Worm (Caenorhabditis elegans) whole organism, dauer: Measurements from ENCODE around the gene C03C10.7.

Source experiments
- unc-62 ChIP-seq: sonication (generic microtip); optimal IDR thresholded peaks from 2 replicates; lab custom pipeline; 2017; ENCODE audit warnings: missing biosample characterization, missing genetic modification reagents, missing genetic modification characterization

The C03C10.7 gene

DNA sequence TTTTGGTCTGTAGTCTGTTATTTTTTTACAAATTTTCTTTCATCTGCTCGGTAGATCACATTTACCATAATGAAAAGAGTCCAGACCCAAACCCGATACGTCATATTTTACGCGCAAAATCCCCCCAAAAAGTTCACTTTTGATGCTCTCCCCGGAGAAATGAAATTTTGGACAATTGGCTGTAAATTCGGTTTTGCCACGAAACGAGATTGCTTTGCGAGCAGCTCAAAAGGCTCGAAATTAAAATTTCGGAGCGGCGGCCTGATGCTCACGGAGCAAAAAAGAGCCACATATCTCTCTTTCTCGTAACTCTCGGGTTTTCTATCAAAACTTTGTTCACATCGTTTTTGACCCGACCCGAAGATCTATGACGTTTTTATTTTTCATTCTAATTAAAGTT lies 27.4 kb downstream of the C03C10.7 start:
- no peak for TF ChIP-seq unc-62 (GFP tag; lab: Kevin White, UChicago)

DNA sequence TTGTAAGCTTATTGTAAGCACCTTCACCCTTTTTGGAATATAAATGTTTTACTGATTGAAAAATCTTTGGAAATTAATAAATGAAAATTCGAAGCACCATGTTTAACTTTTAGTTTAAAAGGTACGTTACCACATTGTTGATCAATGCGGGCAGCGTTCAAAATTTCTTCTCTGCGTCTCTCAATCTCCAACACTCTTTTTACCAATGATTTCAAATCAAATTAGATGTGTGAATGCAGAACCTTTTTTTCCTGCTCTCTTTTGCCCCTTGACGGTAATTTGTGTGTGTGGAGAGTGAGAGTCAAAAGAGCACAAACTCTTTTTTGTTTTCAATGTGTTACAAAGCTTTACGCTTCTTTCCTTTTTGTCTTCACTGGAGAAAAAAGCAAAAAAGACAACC lies 28.1 kb downstream of the C03C10.7 start:
- TF ChIP-seq unc-62 (GFP tag; lab: Kevin White, UChicago): no peak

DNA sequence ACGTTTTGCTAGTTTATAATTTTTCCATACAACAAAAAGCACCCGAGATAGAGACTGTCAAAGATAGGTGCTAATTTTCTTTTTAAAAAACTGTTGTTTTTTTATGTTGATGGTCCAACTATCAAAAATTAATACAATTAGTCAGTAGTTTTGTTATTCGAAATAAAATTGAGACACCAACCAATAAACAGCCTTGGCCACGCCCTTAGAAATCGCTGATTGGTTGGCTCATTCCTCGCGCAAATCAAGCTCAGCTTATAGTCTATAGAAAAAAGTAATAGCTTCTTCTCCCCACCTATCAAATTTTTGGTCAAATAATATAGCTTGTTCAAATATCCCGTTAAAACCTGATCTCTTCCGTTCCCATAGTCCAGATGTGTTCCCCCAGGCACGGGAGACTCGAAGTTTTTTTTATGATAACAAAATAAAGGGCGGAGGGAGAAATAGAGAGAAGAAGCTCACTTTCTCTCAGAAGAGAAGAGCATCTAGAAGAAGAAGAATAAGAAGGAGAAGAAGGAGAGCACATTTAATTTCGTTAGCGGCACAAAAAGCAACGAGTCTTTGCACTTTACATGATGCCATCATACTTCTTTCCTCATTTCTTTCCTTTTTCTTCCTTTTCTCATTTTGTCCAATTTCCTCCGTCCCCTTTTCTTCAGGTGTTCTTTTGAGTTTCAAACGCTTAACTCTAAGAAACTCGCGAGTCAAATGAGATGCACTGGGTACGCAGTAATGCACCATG lies 36.1 kb downstream of the C03C10.7 start:
- TF ChIP-seq unc-62 (GFP tag; lab: Kevin White, UChicago): no peak

DNA sequence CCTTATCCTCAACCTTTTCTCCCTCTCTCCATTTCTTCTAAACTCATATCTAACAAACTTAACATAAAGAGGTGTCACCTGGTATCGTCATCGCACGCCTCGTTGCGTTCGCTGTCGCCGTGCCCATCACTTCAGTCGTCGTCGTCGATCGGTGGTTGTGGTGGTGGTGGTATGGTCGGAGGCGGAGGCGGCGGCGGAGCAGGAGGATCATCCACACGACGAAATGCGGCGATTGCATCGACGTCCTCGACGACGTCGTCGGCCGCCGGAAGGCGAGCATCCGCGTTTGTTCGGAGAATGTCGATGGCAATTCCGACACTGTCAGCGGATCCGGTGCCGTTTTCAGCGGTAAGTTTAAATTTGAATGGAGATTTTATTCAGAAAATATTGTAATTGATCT lies 38.2 kb downstream of the C03C10.7 start:
- TF ChIP-seq unc-62 (GFP tag; lab: Kevin White, UChicago): no peak

DNA sequence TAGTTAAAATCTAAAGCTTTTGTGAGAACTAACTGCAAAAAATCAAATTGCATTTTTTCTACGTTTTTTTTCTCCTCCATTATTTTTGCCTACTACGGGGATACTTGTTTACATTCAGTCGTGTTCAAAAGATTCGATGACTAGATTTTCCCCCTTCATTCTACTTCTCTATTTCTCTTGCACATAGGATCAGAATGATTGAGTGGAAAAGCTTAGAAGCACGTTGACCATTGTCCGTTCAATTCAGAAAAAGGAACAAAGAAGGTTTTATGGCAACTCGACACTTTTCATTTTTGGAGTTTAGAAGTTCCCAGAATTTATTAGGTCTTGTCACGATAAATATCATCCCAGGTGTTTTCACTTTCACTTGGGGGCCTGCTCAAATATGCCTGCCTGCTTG lies 41.3 kb downstream of the C03C10.7 start:
- no peak for TF ChIP-seq unc-62 (GFP tag; lab: Kevin White, UChicago)

DNA sequence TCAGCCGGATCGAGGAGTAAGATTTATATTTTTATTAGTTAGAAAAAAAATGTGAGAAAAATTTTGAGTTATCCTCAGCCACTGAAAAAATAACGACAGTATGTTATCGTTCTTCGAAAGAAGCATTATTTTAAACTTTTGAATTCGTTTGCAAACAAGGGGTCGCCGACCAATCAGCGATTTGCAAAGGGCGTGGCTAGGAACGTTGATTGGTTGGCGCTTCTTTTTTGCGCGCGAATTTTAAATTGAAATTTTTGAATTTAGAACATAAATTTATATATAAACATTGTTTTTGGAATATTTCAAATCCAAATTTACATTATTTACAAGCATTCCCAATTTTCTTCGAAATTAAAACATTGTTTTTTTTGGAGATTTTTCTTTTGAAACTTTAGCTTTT lies 47.3 kb downstream of the C03C10.7 start:
- TF ChIP-seq unc-62 (GFP tag; lab: Kevin White, UChicago): no peak
